Fruit fly (Drosophila melanogaster): ENCODE measurements around the gene CG7488.

The CG7488 gene

dm6 chr3R:12985828-12986530, 9.4 kb upstream of the CG7488 start, which contains the start of gene CG31342 (continued):
- TF ChIP-seq HLH4C (GFP tag; IDR thresholded peaks at IDR 0.05; ENCODE audit: partially characterized antibody) (no peak; the same call in 1 of the 3 replicates), croc (GFP tag; conservative IDR thresholded peaks at IDR 0.05) (no peak), NFAT (GFP tag; IDR thresholded peaks at IDR 0.05) (no peak), gsb (GFP tag; IDR thresholded peaks at IDR 0.05) (no peak), Stat92E (GFP tag; optimal IDR thresholded peaks at IDR 0.05) (peak in 1 of 3 experiments; percentile 86), slou (GFP tag; optimal IDR thresholded peaks at IDR 0.05) (no peak), klu (GFP tag; IDR thresholded peaks at IDR 0.05) (no peak), CG12236 (GFP tag; optimal IDR thresholded peaks at IDR 0.05) (no peak), insv (GFP tag; optimal IDR thresholded peaks at IDR 0.05) (no peak), ro (GFP tag; IDR thresholded peaks at IDR 0.05) (no peak), usp (GFP tag; optimal IDR thresholded peaks at IDR 0.05) (no peak), Dbx (GFP tag; IDR thresholded peaks at IDR 0.05) (peak; percentile 43; the same call in 1 of the 3 replicates), slbo (GFP tag; IDR thresholded peaks at IDR 0.05) (peak; percentile 41; the same call in 1 of the 2 replicates), zfh2 (GFP tag; optimal IDR thresholded peaks at IDR 0.05) (peak; percentile 1), CG34224 (GFP tag; IDR thresholded peaks at IDR 0.05; ENCODE audit: partially characterized antibody) (peak; percentile 72), nerfin-1 (tag; optimal IDR thresholded peaks at IDR 0.05) (peak; percentile 98), CG12942 (GFP tag; optimal IDR thresholded peaks at IDR 0.05) (no peak), CG11085 (GFP tag; IDR thresholded peaks at IDR 0.05) (no peak), CG7357 (GFP tag; IDR thresholded peaks at IDR 0.05) (no peak), pfk (GFP tag; optimal IDR thresholded peaks at IDR 0.05) (no peak), amos (GFP tag; IDR thresholded peaks at IDR 0.05; ENCODE audit: partially characterized antibody) (peak; percentile 75; the same call in 1 of the 2 replicates), CG15269 (tag; optimal IDR thresholded peaks at IDR 0.05) (no peak), ssp (GFP tag; IDR thresholded peaks at IDR 0.05) (peak; percentile 66), twi (tag; optimal IDR thresholded peaks at IDR 0.05) (no peak), mld (GFP tag; IDR thresholded peaks at IDR 0.05; ENCODE audit: partially characterized antibody) (0 out of 3 replicates have a peak, but pooled peaks have one; percentile 45), CG16815 (GFP tag; optimal IDR thresholded peaks at IDR 0.05) (no peak), CG17612 (GFP tag; IDR thresholded peaks at IDR 0.05) (no peak), Doc2 (GFP tag; IDR thresholded peaks at IDR 0.05) (no peak), HmgZ (tag; optimal IDR thresholded peaks at IDR 0.05) (peak; percentile 39), CG10321 (GFP tag; IDR thresholded peaks at IDR 0.05) (no peak), HmgD (GFP tag; optimal IDR thresholded peaks at IDR 0.05) (peak; percentile 5), CG1832 (GFP tag; optimal IDR thresholded peaks at IDR 0.05) (no peak), Chrac-16 (GFP tag; optimal IDR thresholded peaks at IDR 0.05) (no peak), CrebB (tag; optimal IDR thresholded peaks at IDR 0.05) (peak; percentile 14), da (GFP tag; optimal IDR thresholded peaks at IDR 0.05) (peak; percentile 7), HLH3B (GFP tag; IDR thresholded peaks at IDR 0.05) (no peak; the same call in 1 of the 2 replicates), CG6683 (GFP tag; optimal IDR thresholded peaks at IDR 0.05) (no peak), CG3726 (GFP tag; IDR thresholded peaks at IDR 0.05) (no peak), Fer2 (tag; optimal IDR thresholded peaks at IDR 0.05) (no peak), Optix (GFP tag; IDR thresholded peaks at IDR 0.05) (no peak), ttk (GFP tag; IDR thresholded peaks at IDR 0.05) (no peak), Bgb (GFP tag; IDR thresholded peaks at IDR 0.05; ENCODE audit: partially characterized antibody) (peak; percentile 76), CkIIα-i1 (GFP tag; IDR thresholded peaks at IDR 0.05) (no peak), CG6272 (GFP tag; IDR thresholded peaks at IDR 0.05) (no peak), ham (GFP tag; IDR thresholded peaks at IDR 0.05) (no peak), cwo (GFP tag; optimal IDR thresholded peaks at IDR 0.05) (no peak), CG16813 (GFP tag; IDR thresholded peaks at IDR 0.05; ENCODE audit: partially characterized antibody) (peak; percentile 58), tll (GFP tag; optimal IDR thresholded peaks at IDR 0.05) (no peak), CG1529 (GFP tag; optimal IDR thresholded peaks at IDR 0.05) (no peak)

All from whole organism, embryonic.